Fruit fly (Drosophila melanogaster) whole organism, embryonic: ENCODE data around the gene CG14022.

ENCODE experiments used
- Antp ChIP-seq: fragments of 200-800 bp; sonication (Bioruptor generic); optimal IDR thresholded peaks from 3 replicates; lab custom pipeline; 2016; ENCODE audit warnings: missing biosample characterization, missing genetic modification characterization
- Atf6 ChIP-seq: fragments of 200-800 bp; sonication (Bioruptor generic); IDR thresholded peaks from 2 replicates; pipeline ENCODE4 v1.3.6; 2022; ENCODE audit warnings: missing biosample characterization, missing genetic modification characterization
- CG10431 ChIP-seq: fragments of 200-800 bp; sonication (Bioruptor generic); optimal IDR thresholded peaks from 3 replicates; lab custom pipeline; 2018; ENCODE audit warnings: missing biosample characterization, mild to moderate bottlenecking, missing genetic modification characterization
- CG12391 ChIP-seq: fragments of 200-800 bp; sonication (Bioruptor generic); optimal IDR thresholded peaks from 3 replicates; lab custom pipeline; 2018; ENCODE audit warnings: missing biosample characterization, mild to moderate bottlenecking, missing genetic modification characterization, moderate library complexity
- CG13775 ChIP-seq: fragments of 200-800 bp; sonication (Bioruptor generic); optimal IDR thresholded peaks from 3 replicates; lab custom pipeline; 2017; ENCODE audit warnings: missing biosample characterization, mild to moderate bottlenecking, missing genetic modification characterization
- CG15696 ChIP-seq: fragments of 200-800 bp; sonication (Bioruptor generic); optimal IDR thresholded peaks from 2 replicates; lab custom pipeline; 2019; ENCODE audit warnings: missing biosample characterization, mild to moderate bottlenecking, missing genetic modification characterization, moderate library complexity
- CG17568 ChIP-seq: fragments of 200-800 bp; sonication (Bioruptor generic); optimal IDR thresholded peaks from 2 replicates; lab custom pipeline; 2018; ENCODE audit warnings: missing biosample characterization, mild to moderate bottlenecking, missing genetic modification characterization, moderate library complexity
- CG17829 ChIP-seq: fragments of 200-800 bp; optimal IDR thresholded peaks from 2 replicates; lab custom pipeline; 2019; ENCODE audit warnings: missing biosample characterization, mild to moderate bottlenecking, missing genetic modification characterization, moderate library complexity
- CG18599 ChIP-seq: fragments of 200-800 bp; sonication (Bioruptor generic); optimal IDR thresholded peaks from 3 replicates; lab custom pipeline; 2017; ENCODE audit warnings: missing biosample characterization, missing genetic modification characterization, mild to moderate bottlenecking, moderate library complexity, missing genetic modification reagents
- CG3065 ChIP-seq: fragments of 200-800 bp; sonication (Bioruptor generic); optimal IDR thresholded peaks from 2 replicates; lab custom pipeline; 2016; ENCODE audit warnings: missing biosample characterization, missing genetic modification characterization
- CG32767 ChIP-seq: fragments of 200-800 bp; sonication (Bioruptor generic); IDR thresholded peaks from 2 replicates; pipeline ENCODE4 v1.3.6; 2022; ENCODE audit warnings: missing biosample characterization, missing genetic modification characterization
- CG33557 ChIP-seq: fragments of 200-800 bp; sonication (Bioruptor generic); optimal IDR thresholded peaks from 2 replicates; lab custom pipeline; 2019; ENCODE audit warnings: missing biosample characterization, mild to moderate bottlenecking, missing genetic modification characterization, moderate library complexity
- CG4328 ChIP-seq: fragments of 200-800 bp; sonication (Bioruptor generic); optimal IDR thresholded peaks from 3 replicates; lab custom pipeline; 2017; ENCODE audit warnings: missing biosample characterization, missing genetic modification reagents, missing genetic modification characterization
- CG43689 ChIP-seq: fragments of 200-800 bp; sonication (Bioruptor generic); IDR thresholded peaks from 2 replicates; pipeline ENCODE4 v1.3.6; 2022; ENCODE audit warnings: missing biosample characterization, missing genetic modification characterization
- CG4617 ChIP-seq: fragments of 200-800 bp; sonication (Bioruptor generic); optimal IDR thresholded peaks from 3 replicates; lab custom pipeline; 2016; ENCODE audit warnings: missing biosample characterization, missing genetic modification characterization, borderline replicate concordance
- CG6272 ChIP-seq: fragments of 200-800 bp; sonication (Bioruptor generic); IDR thresholded peaks from 2 replicates; pipeline ENCODE4 v1.3.6; 2022; ENCODE audit warnings: missing biosample characterization, missing genetic modification characterization
- CG7556 ChIP-seq: fragments of 200-800 bp; sonication (Bioruptor generic); optimal IDR thresholded peaks from 2 replicates; lab custom pipeline; 2017; ENCODE audit warnings: missing biosample characterization, mild to moderate bottlenecking, missing genetic modification characterization
- CG7839 ChIP-seq: fragments of 200-800 bp; sonication (Bioruptor generic); optimal IDR thresholded peaks from 3 replicates; lab custom pipeline; 2018; ENCODE audit warnings: missing biosample characterization, mild to moderate bottlenecking, missing genetic modification characterization, moderate library complexity
- CG7928 ChIP-seq: fragments of 200-800 bp; sonication (Bioruptor generic); optimal IDR thresholded peaks from 2 replicates; lab custom pipeline; 2017; ENCODE audit warnings: missing biosample characterization, mild to moderate bottlenecking, missing genetic modification characterization
- CG8924 ChIP-seq: fragments of 200-800 bp; optimal IDR thresholded peaks from 3 replicates; lab custom pipeline; 2019; ENCODE audit warnings: missing biosample characterization, mild to moderate bottlenecking, missing genetic modification characterization, moderate library complexity
- CG8944 ChIP-seq: fragments of 200-800 bp; sonication (Bioruptor generic); optimal IDR thresholded peaks from 3 replicates; lab custom pipeline; 2016; ENCODE audit warnings: missing biosample characterization, missing genetic modification characterization
- CG9437 ChIP-seq: fragments of 200-800 bp; sonication (Bioruptor generic); optimal IDR thresholded peaks from 2 replicates; lab custom pipeline; 2018; ENCODE audit warnings: missing biosample characterization, mild to moderate bottlenecking, missing genetic modification characterization
- CG9609 ChIP-seq: fragments of 200-800 bp; sonication (Bioruptor generic); optimal IDR thresholded peaks from 3 replicates; lab custom pipeline; 2016; ENCODE audit warnings: missing biosample characterization, missing genetic modification characterization
- CG9797 ChIP-seq: fragments of 200-800 bp; sonication (Bioruptor generic); optimal IDR thresholded peaks from 3 replicates; lab custom pipeline; 2018; ENCODE audit warnings: missing biosample characterization, mild to moderate bottlenecking, missing genetic modification characterization
- CG9876 ChIP-seq: fragments of 200-800 bp; sonication (Bioruptor generic); optimal IDR thresholded peaks from 2 replicates; lab custom pipeline; 2016; ENCODE audit warnings: missing biosample characterization, missing genetic modification characterization
- Dbx ChIP-seq: fragments of 200-800 bp; sonication (Bioruptor generic); IDR thresholded peaks from 3 replicates; pipeline ENCODE4 v1.3.6; 2022; ENCODE audit warnings: missing biosample characterization, missing genetic modification characterization
- Dek ChIP-seq: fragments of 200-800 bp; sonication (Bioruptor generic); optimal IDR thresholded peaks from 3 replicates; lab custom pipeline; 2019; ENCODE audit warnings: missing biosample characterization, mild to moderate bottlenecking, missing genetic modification characterization, moderate library complexity
- Dip3 ChIP-seq: fragments of 200-800 bp; sonication (Bioruptor generic); optimal IDR thresholded peaks from 3 replicates; lab custom pipeline; 2016; ENCODE audit warnings: missing biosample characterization, missing genetic modification characterization
- Hsf ChIP-seq: fragments of 200-800 bp; sonication (Bioruptor generic); optimal IDR thresholded peaks from 3 replicates; lab custom pipeline; 2016; ENCODE audit warnings: missing biosample characterization, missing genetic modification characterization
- NC2β ChIP-seq: fragments of 200-800 bp; sonication (Bioruptor generic); optimal IDR thresholded peaks from 2 replicates; lab custom pipeline; 2016; ENCODE audit warnings: missing biosample characterization, missing genetic modification characterization
- Nf-YB ChIP-seq: fragments of 200-800 bp; sonication (Bioruptor generic); optimal IDR thresholded peaks from 3 replicates; lab custom pipeline; 2019; ENCODE audit warnings: missing biosample characterization, mild to moderate bottlenecking, missing genetic modification characterization, moderate library complexity
- Sox102F ChIP-seq: fragments of 200-800 bp; sonication (Bioruptor generic); optimal IDR thresholded peaks from 2 replicates; lab custom pipeline; 2018; ENCODE audit warnings: missing biosample characterization, mild to moderate bottlenecking, missing genetic modification characterization, moderate library complexity
- TFAM ChIP-seq: fragments of 200-800 bp; sonication (Bioruptor generic); optimal IDR thresholded peaks from 2 replicates; lab custom pipeline; 2017; ENCODE audit warnings: missing biosample characterization, missing genetic modification characterization, inconsistent platforms
- bsh ChIP-seq, 2 experiments: fragments of 200-800 bp; sonication (Bioruptor generic); optimal IDR thresholded peaks; 2 replicates each; lab custom pipeline; 2017 to 2018; ENCODE audit warnings: mild to moderate bottlenecking in 2 of 2, missing biosample characterization in 2 of 2, missing genetic modification characterization in 2 of 2, moderate library complexity in 1 of 2
- emc ChIP-seq: fragments of 200-800 bp; sonication (Bioruptor generic); optimal IDR thresholded peaks from 2 replicates; lab custom pipeline; 2016; ENCODE audit warnings: missing biosample characterization, missing genetic modification characterization
- en ChIP-seq: fragments of 200-800 bp; sonication (Bioruptor generic); optimal IDR thresholded peaks from 2 replicates; lab custom pipeline; 2016; ENCODE audit warnings: missing biosample characterization, missing genetic modification characterization
- inv ChIP-seq: fragments of 200-800 bp; sonication (Bioruptor generic); IDR thresholded peaks from 2 replicates; pipeline ENCODE4 v1.3.6; 2022; ENCODE audit warnings: missing biosample characterization, missing genetic modification characterization; ENCODE audit not compliant: partially characterized antibody
- jigr1 ChIP-seq: fragments of 200-800 bp; sonication (Bioruptor generic); IDR thresholded peaks from 3 replicates; pipeline ENCODE4 v1.3.6; 2022; ENCODE audit warnings: missing biosample characterization, missing genetic modification characterization
- kah ChIP-seq: fragments of 200-800 bp; sonication (Bioruptor generic); optimal IDR thresholded peaks from 2 replicates; lab custom pipeline; 2018; ENCODE audit warnings: missing biosample characterization, mild to moderate bottlenecking, missing genetic modification characterization
- pan ChIP-seq, 4 experiments: fragments of >200 bp in 3 of 4; fragments of 200-800 bp in 1 of 4; sonication (Bioruptor generic) in 1 of 4; optimal IDR thresholded peaks in 3 of 4; IDR thresholded peaks in 1 of 4; 2 replicates each; pipeline versions ENCODE4 v1.3.6 to Lab custom; 2017 to 2022; ENCODE audit warnings: missing biosample characterization in 2 of 4, missing genetic modification characterization in 2 of 4, mixed read lengths in 1 of 4
- schlank ChIP-seq: fragments of 200-800 bp; sonication (Bioruptor generic); optimal IDR thresholded peaks from 2 replicates; lab custom pipeline; 2018; ENCODE audit warnings: missing biosample characterization, mild to moderate bottlenecking, missing genetic modification characterization
- ssp ChIP-seq: fragments of 200-800 bp; sonication (Bioruptor generic); IDR thresholded peaks from 2 replicates; pipeline ENCODE4 v1.3.6; 2022; ENCODE audit warnings: missing biosample characterization, missing genetic modification characterization
- stc ChIP-seq: fragments of 200-800 bp; sonication (Bioruptor generic); IDR thresholded peaks from 2 replicates; pipeline ENCODE4 v1.3.6; 2022; ENCODE audit warnings: missing biosample characterization, missing genetic modification characterization
- sug ChIP-seq: fragments of 200-800 bp; optimal IDR thresholded peaks from 2 replicates; lab custom pipeline; 2019; ENCODE audit warnings: missing biosample characterization, mild to moderate bottlenecking, missing genetic modification characterization, moderate library complexity
- ttk ChIP-seq: fragments of 200-800 bp; sonication (Bioruptor generic); IDR thresholded peaks from 2 replicates; pipeline ENCODE4 v2.1.2; 2022; ENCODE audit warnings: missing biosample characterization, missing genetic modification characterization
- vfl ChIP-seq: fragments of 200-800 bp; sonication (Bioruptor generic); optimal IDR thresholded peaks from 2 replicates; lab custom pipeline; 2016; ENCODE audit warnings: missing biosample characterization, missing genetic modification characterization
- vvl ChIP-seq: fragments of 200-800 bp; sonication (Bioruptor generic); IDR thresholded peaks from 2 replicates; pipeline ENCODE4 v1.3.6; 2022; ENCODE audit warnings: missing biosample characterization, missing genetic modification characterization
- zfh2 ChIP-seq: fragments of 200-800 bp; sonication (Bioruptor generic); optimal IDR thresholded peaks from 2 replicates; lab custom pipeline; 2016; ENCODE audit warnings: missing biosample characterization, missing genetic modification characterization

The CG14022 gene

dm6 chr2L:5326414-5327265, 2.0 kb downstream of the CG14022 start, which contains the start of the genes Ncoa6 and cype (continued):
- no peak for TF ChIP-seq kah
- peak; percentile 64 for TF ChIP-seq CG7839 (tag; lab: Kevin White, UChicago)
- TF ChIP-seq pan (optimal IDR thresholded peaks at IDR 0.05; lab: Kevin White, UChicago) = no peak
- peak in 1 of 2 experiments; percentile 33 for TF ChIP-seq pan (GFP tag; optimal IDR thresholded peaks at IDR 0.05 in 1 of 2, IDR thresholded peaks at IDR 0.05 in 1 of 2)
- no peak for TF ChIP-seq Dip3
- peak; percentile 69; the same call in 1 of the 2 replicates for TF ChIP-seq inv
- TF ChIP-seq CG9437 (GFP tag; lab: Kevin White, UChicago) = peak; percentile 59
- peak; percentile 16 for TF ChIP-seq vfl (GFP tag; lab: Kevin White, UChicago)
- TF ChIP-seq schlank (tag; lab: Kevin White, UChicago) = peak; percentile 9
- TF ChIP-seq ttk (GFP tag; lab: Robert Waterston, UW) = peak; percentile 41
- TF ChIP-seq CG43689 = no peak
- TF ChIP-seq CG8944 (GFP tag; lab: Kevin White, UChicago) = no peak
- TF ChIP-seq CG9876 (GFP tag; lab: Kevin White, UChicago) = no peak
- no peak for TF ChIP-seq CG17568 (GFP tag; lab: Kevin White, UChicago)
- TF ChIP-seq Hsf (GFP tag; lab: Kevin White, UChicago) = peak; percentile 37
- TF ChIP-seq ssp (GFP tag; lab: Robert Waterston, UW) = no peak
- TF ChIP-seq vvl (GFP tag; lab: Robert Waterston, UW) = peak; percentile 59
- peak; percentile 23 for TF ChIP-seq CG7556
- TF ChIP-seq Atf6 (GFP tag; lab: Robert Waterston, UW) = no peak
- TF ChIP-seq CG32767 (GFP tag; lab: Robert Waterston, UW) = no peak
- TF ChIP-seq bsh (GFP tag; optimal IDR thresholded peaks at IDR 0.05; lab: Kevin White, UChicago) = peak in 1 of 2 experiments; percentile 53
- 0 out of 3 replicates have a peak, but pooled peaks have one; percentile 31 for TF ChIP-seq jigr1
- TF ChIP-seq CG17829 = peak; percentile 51
- TF ChIP-seq CG6272 (GFP tag; lab: Robert Waterston, UW) = 0 out of 2 replicates have a peak, but pooled peaks have one; percentile 4
- peak; percentile 65 for TF ChIP-seq CG13775 (GFP tag; lab: Kevin White, UChicago)
- TF ChIP-seq TFAM = no peak
- peak; percentile 2 for TF ChIP-seq CG4617 (GFP tag; lab: Kevin White, UChicago)
- no peak for TF ChIP-seq CG9609 (GFP tag; lab: Kevin White, UChicago)
- TF ChIP-seq CG3065 = peak; percentile 13
- peak; percentile 51 for TF ChIP-seq CG15696 (tag; lab: Kevin White, UChicago)
- TF ChIP-seq CG10431 (GFP tag; lab: Kevin White, UChicago) = peak; percentile 12
- TF ChIP-seq CG7928 (GFP tag; lab: Kevin White, UChicago) = peak; percentile 90
- TF ChIP-seq emc (GFP tag; lab: Kevin White, UChicago) = no peak
- peak; percentile 56 for TF ChIP-seq sug (tag; lab: Kevin White, UChicago)
- TF ChIP-seq stc = no peak
- TF ChIP-seq CG18599 (GFP tag; lab: Kevin White, UChicago) = peak; percentile 49
- TF ChIP-seq Sox102F (GFP tag; lab: Kevin White, UChicago) = peak; percentile 49
- TF ChIP-seq en (GFP tag; lab: Kevin White, UChicago) = no peak
- TF ChIP-seq Antp = no peak
- peak; percentile 69 for TF ChIP-seq CG4328
- peak; percentile 53 for TF ChIP-seq CG33557
- peak; percentile 71 for TF ChIP-seq CG9797 (GFP tag; lab: Kevin White, UChicago)
- TF ChIP-seq Dbx (GFP tag; lab: Robert Waterston, UW) = 0 out of 3 replicates have a peak, but pooled peaks have one; percentile 36
- no peak for TF ChIP-seq NC2β (GFP tag; lab: Kevin White, UChicago)
- TF ChIP-seq CG8924 (tag; lab: Kevin White, UChicago) = peak; percentile 75
- TF ChIP-seq CG12391 (tag; lab: Kevin White, UChicago) = peak; percentile 73
- TF ChIP-seq zfh2 (GFP tag; lab: Kevin White, UChicago) = peak; percentile 30
- peak; percentile 34 for TF ChIP-seq Nf-YB (GFP tag; lab: Kevin White, UChicago)
- peak; percentile 29 for TF ChIP-seq Dek (tag; lab: Kevin White, UChicago)
